Fruit fly (Drosophila melanogaster): Measurements from ENCODE around the gene CG17377.

CG17377 gene

DNA sequence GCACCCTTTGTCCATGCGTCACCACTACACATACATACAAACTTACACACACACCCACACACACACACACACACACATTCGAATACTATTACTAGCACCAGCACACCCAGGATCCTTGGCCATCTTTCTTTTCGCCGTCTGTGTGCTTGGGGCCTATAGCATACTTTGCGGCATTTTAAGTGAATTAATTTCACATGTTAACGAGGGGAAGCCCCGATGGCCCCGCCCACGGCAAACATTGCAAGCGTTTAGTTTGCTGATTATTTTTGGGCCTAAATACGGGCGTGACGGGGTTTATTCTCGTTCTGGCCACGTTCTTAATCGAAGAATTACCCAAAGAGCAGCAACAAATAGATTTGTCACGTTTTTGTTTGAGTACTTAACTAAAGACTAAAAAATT, 19.2 kb downstream of the CG17377 start:
- TF ChIP-seq tj (GFP tag; optimal IDR thresholded peaks at IDR 0.05) (no peak), Clk (GFP tag; optimal IDR thresholded peaks at IDR 0.05) (no peak), pad (GFP tag; optimal IDR thresholded peaks at IDR 0.05) (peak; percentile 26), ovo (GFP tag; optimal IDR thresholded peaks at IDR 0.05) (no peak), CG7101 (tag; optimal IDR thresholded peaks at IDR 0.05) (no peak)

DNA sequence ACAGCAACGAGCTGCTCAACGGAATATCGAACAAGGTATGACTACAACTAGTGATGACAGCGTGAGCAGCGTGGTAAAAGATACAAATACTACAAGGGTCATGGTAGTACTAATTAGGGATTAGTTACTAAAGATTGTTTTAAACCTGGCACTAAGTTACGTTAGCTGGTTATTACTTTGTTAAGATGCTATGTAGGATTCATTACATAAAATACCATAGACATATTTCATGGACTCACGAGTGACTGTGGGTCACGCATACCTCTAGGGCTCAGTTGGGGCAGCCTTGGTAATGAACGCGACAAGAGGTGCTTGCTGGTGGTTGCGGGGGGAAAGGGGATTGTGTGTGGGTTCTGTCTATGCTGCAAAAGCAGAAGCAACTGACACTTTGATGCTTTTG, 27.8 kb downstream of the CG17377 start:
- peak; percentile 4 for TF ChIP-seq Hr96 (GFP tag; optimal IDR thresholded peaks at IDR 0.05)
- TF ChIP-seq cnc (optimal IDR thresholded peaks at IDR 0.05), result no peak
- no peak for TF ChIP-seq kay (GFP tag; ENCODE audit: borderline replicate concordance)
- TF ChIP-seq toe (GFP tag; optimal IDR thresholded peaks at IDR 0.05), result no peak
- peak; percentile 12 for TF ChIP-seq tj (GFP tag; optimal IDR thresholded peaks at IDR 0.05)
- TF ChIP-seq pad (GFP tag; optimal IDR thresholded peaks at IDR 0.05), result no peak
- no peak for TF ChIP-seq cic (GFP tag; optimal IDR thresholded peaks at IDR 0.05)
- no peak for TF ChIP-seq Crg-1 (GFP tag; optimal IDR thresholded peaks at IDR 0.05)
- no peak for TF ChIP-seq CG12768 (GFP tag; optimal IDR thresholded peaks at IDR 0.05)
- TF ChIP-seq bab1 (GFP tag; optimal IDR thresholded peaks at IDR 0.05), result no peak
- no peak for TF ChIP-seq Mnt (GFP tag; optimal IDR thresholded peaks at IDR 0.05)
- TF ChIP-seq CG33017 (tag; optimal IDR thresholded peaks at IDR 0.05), result peak; percentile 13
- no peak for TF ChIP-seq ovo (GFP tag; optimal IDR thresholded peaks at IDR 0.05)
- TF ChIP-seq CG7045 (GFP tag; optimal IDR thresholded peaks at IDR 0.05), result peak; percentile 16
- TF ChIP-seq CG11617 (GFP tag; optimal IDR thresholded peaks at IDR 0.05), result no peak
- TF ChIP-seq CG7101 (tag; optimal IDR thresholded peaks at IDR 0.05), result no peak
- TF ChIP-seq CG5204 (GFP tag; optimal IDR thresholded peaks at IDR 0.05), result peak; percentile 22
- no peak for TF ChIP-seq CG14711 (tag; optimal IDR thresholded peaks at IDR 0.05)
- no peak for TF ChIP-seq CG1620 (GFP tag; optimal IDR thresholded peaks at IDR 0.05)
- TF ChIP-seq Clk (GFP tag; optimal IDR thresholded peaks at IDR 0.05), result no peak

DNA sequence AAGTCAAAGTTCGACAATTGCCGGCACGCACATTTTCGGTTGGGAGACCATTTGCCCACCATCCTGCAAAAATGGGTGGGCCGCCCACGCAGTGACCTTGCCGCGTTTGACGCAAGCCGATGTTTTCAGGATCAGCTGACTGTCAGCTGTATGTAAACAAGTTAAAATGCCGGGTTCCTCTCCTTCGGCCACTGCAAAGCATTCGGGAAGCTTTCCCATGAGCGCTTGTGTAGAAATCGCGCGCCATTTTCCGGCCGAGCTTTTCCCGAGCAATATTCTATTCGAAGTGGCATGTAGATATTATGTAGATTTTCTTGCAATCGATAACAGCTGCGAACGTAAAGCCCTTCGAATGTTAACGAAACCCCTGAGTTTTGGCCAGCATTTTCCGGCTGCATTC, 29.0 kb downstream of the CG17377 start, which contains the start of gene CG17378:
Gene CG17378 (plus strand): TSS at position 397 of the 400 bp plus-strand sequence.
- TF ChIP-seq CG1620 (GFP tag; optimal IDR thresholded peaks at IDR 0.05) (no peak), CG7101 (tag; optimal IDR thresholded peaks at IDR 0.05) (no peak), CG14711 (tag; optimal IDR thresholded peaks at IDR 0.05) (no peak), ovo (GFP tag; optimal IDR thresholded peaks at IDR 0.05) (no peak), cic (GFP tag; optimal IDR thresholded peaks at IDR 0.05) (no peak), CG12768 (GFP tag; optimal IDR thresholded peaks at IDR 0.05) (no peak), CG33017 (tag; optimal IDR thresholded peaks at IDR 0.05) (no peak), Crg-1 (GFP tag; optimal IDR thresholded peaks at IDR 0.05) (no peak), Clk (GFP tag; optimal IDR thresholded peaks at IDR 0.05) (no peak), CG11617 (GFP tag; optimal IDR thresholded peaks at IDR 0.05) (no peak), pad (GFP tag; optimal IDR thresholded peaks at IDR 0.05) (no peak), cnc (optimal IDR thresholded peaks at IDR 0.05) (no peak), kay (GFP tag; ENCODE audit: borderline replicate concordance) (no peak), Mnt (GFP tag; optimal IDR thresholded peaks at IDR 0.05) (no peak), Hr96 (GFP tag; optimal IDR thresholded peaks at IDR 0.05) (no peak), bab1 (GFP tag; optimal IDR thresholded peaks at IDR 0.05) (no peak), CG5204 (GFP tag; optimal IDR thresholded peaks at IDR 0.05) (no peak), toe (GFP tag; optimal IDR thresholded peaks at IDR 0.05) (no peak), tj (GFP tag; optimal IDR thresholded peaks at IDR 0.05) (no peak), CG7045 (GFP tag; optimal IDR thresholded peaks at IDR 0.05) (no peak)

DNA sequence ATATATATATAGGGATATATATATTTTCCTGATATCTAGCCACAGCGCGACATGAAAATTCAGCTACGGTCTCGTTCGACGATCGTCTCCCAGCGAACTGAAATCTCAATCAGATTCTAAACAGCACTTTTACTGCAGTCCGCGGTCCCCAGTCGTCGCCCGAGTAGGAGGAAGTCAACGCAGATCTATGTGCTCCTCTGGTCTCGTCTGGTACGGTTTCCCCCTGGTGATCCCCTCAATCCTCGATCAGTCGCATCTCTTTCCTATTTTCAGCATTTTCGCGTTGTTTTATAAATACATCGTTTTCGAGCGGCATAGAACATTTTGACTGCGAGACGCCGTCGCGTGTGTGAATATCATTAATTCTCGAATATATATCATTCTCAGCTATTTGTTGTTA, 30.0 kb downstream of the CG17377 start, which contains the start of gene LUBEL:
Gene LUBEL (minus strand): TSS at position 101 of the 400 bp plus-strand sequence.
- TF ChIP-seq pad (GFP tag; optimal IDR thresholded peaks at IDR 0.05), result no peak
- TF ChIP-seq CG14711 (tag; optimal IDR thresholded peaks at IDR 0.05), result no peak
- TF ChIP-seq Hr96 (GFP tag; optimal IDR thresholded peaks at IDR 0.05), result no peak
- no peak for TF ChIP-seq kay (GFP tag; ENCODE audit: borderline replicate concordance)
- no peak for TF ChIP-seq CG11617 (GFP tag; optimal IDR thresholded peaks at IDR 0.05)
- TF ChIP-seq cic (GFP tag; optimal IDR thresholded peaks at IDR 0.05), result no peak
- TF ChIP-seq CG7045 (GFP tag; optimal IDR thresholded peaks at IDR 0.05), result no peak
- no peak for TF ChIP-seq CG7101 (tag; optimal IDR thresholded peaks at IDR 0.05)
- no peak for TF ChIP-seq CG1620 (GFP tag; optimal IDR thresholded peaks at IDR 0.05)
- TF ChIP-seq Mnt (GFP tag; optimal IDR thresholded peaks at IDR 0.05), result no peak
- TF ChIP-seq toe (GFP tag; optimal IDR thresholded peaks at IDR 0.05), result no peak
- no peak for TF ChIP-seq Crg-1 (GFP tag; optimal IDR thresholded peaks at IDR 0.05)
- TF ChIP-seq CG5204 (GFP tag; optimal IDR thresholded peaks at IDR 0.05), result no peak
- TF ChIP-seq Clk (GFP tag; optimal IDR thresholded peaks at IDR 0.05), result no peak
- TF ChIP-seq cnc (optimal IDR thresholded peaks at IDR 0.05), result no peak
- TF ChIP-seq tj (GFP tag; optimal IDR thresholded peaks at IDR 0.05), result no peak
- TF ChIP-seq ovo (GFP tag; optimal IDR thresholded peaks at IDR 0.05), result no peak
- TF ChIP-seq bab1 (GFP tag; optimal IDR thresholded peaks at IDR 0.05), result no peak
- no peak for TF ChIP-seq CG33017 (tag; optimal IDR thresholded peaks at IDR 0.05)

DNA sequence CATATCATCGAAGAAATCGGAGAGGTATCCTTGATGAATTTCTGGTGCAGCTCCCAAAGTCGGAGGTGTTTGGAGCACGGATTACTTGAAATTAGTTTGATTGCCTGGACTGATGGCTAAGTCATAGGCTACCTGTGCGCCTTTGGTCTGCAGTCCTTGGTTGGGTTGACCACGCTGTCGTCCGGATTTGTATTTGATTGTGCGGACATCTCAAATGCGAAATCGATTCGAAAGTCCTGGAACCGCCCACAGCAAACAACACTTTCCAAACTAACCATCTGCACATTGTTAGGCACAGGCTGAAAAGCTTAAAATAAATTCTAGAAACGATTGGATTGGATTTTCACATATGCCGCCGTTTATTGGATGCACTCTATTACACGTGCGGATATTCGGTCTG, 43.1 kb downstream of the CG17377 start, which contains the start of gene CG11322:
Gene CG11322 (minus strand): TSS at position 101 of the 400 bp plus-strand sequence.
- no peak for TF ChIP-seq Hr96 (GFP tag; optimal IDR thresholded peaks at IDR 0.05)
